Fruit fly (Drosophila melanogaster): ENCODE data around the gene CG10516.
A peak's percentile ranks its signal among the peaks of the same experiment; 100 is the strongest.

The CG10516 gene

DNA sequence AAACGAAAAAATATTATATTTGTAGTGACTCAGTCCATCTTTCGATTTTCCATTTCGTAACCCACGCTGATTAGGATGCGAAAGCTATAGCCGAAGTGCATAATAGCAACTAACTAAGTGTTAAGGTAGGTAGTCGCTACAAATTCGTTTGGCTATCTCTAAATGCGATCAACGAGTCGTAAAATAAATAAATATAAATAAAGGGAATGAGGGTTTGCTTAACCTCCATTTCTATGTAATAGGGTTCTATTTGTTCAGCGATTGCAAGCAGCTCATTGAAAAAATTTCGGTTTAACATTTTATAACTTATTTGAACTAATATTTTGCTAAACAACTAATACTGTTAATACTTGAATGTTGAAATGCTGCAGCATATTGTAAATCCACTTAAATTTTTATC, 42.2 kb downstream of the CG10516 start (continued):
- TF ChIP-seq CG5180 (GFP tag; optimal IDR thresholded peaks at IDR 0.05): no peak
- peak; percentile 46; the same call in 1 of the 3 replicates for TF ChIP-seq ci (GFP tag; IDR thresholded peaks at IDR 0.05)
- no peak for TF ChIP-seq Dll (GFP tag; IDR thresholded peaks at IDR 0.05; ENCODE audit: partially characterized antibody)
- TF ChIP-seq CG33213 (GFP tag; optimal IDR thresholded peaks at IDR 0.05): no peak
- TF ChIP-seq ATbp (GFP tag; optimal IDR thresholded peaks at IDR 0.05): peak; percentile 33
- no peak for TF ChIP-seq scrt (GFP tag; optimal IDR thresholded peaks at IDR 0.05)
- TF ChIP-seq br (optimal IDR thresholded peaks at IDR 0.05): no peak
- TF ChIP-seq PHDP (tag; optimal IDR thresholded peaks at IDR 0.05): peak; percentile 18
- peak; percentile 4 for TF ChIP-seq CG1233 (GFP tag; optimal IDR thresholded peaks at IDR 0.05)
- no peak for TF ChIP-seq Nf-YB (GFP tag; optimal IDR thresholded peaks at IDR 0.05)
- no peak for TF ChIP-seq CoRest (tag; optimal IDR thresholded peaks at IDR 0.05)
- no peak for TF ChIP-seq gro (GFP tag; optimal IDR thresholded peaks at IDR 0.05)
- no peak for TF ChIP-seq ara (GFP tag; IDR thresholded peaks at IDR 0.05)
- TF ChIP-seq sima (GFP tag; optimal IDR thresholded peaks at IDR 0.05): no peak
- TF ChIP-seq CG14441 (GFP tag; IDR thresholded peaks at IDR 0.05): no peak
- TF ChIP-seq ttk (GFP tag; IDR thresholded peaks at IDR 0.05): no peak
- TF ChIP-seq zf30C (GFP tag; optimal IDR thresholded peaks at IDR 0.05): no peak
- no peak for TF ChIP-seq rib (GFP tag; IDR thresholded peaks at IDR 0.05)
- no peak for TF ChIP-seq ssp (GFP tag; IDR thresholded peaks at IDR 0.05)
- no peak for TF ChIP-seq CG10543 (GFP tag; optimal IDR thresholded peaks at IDR 0.05)
- no peak for TF ChIP-seq TFAM (GFP tag; optimal IDR thresholded peaks at IDR 0.05)
- no peak for TF ChIP-seq CG3065 (GFP tag; optimal IDR thresholded peaks at IDR 0.05)
- TF ChIP-seq CG11247 (GFP tag; IDR thresholded peaks at IDR 0.05): no peak
- no peak for TF ChIP-seq CG17328 (GFP tag; IDR thresholded peaks at IDR 0.05)
- TF ChIP-seq CG3407 (GFP tag; optimal IDR thresholded peaks at IDR 0.05): peak; percentile 29
- peak; percentile 3 for TF ChIP-seq gem (tag; optimal IDR thresholded peaks at IDR 0.05)
- TF ChIP-seq CG6254 (GFP tag; optimal IDR thresholded peaks at IDR 0.05): no peak
- TF ChIP-seq CG12219 (GFP tag; optimal IDR thresholded peaks at IDR 0.05): no peak
- TF ChIP-seq twi (tag; optimal IDR thresholded peaks at IDR 0.05): no peak
- no peak for TF ChIP-seq CG4730 (GFP tag; IDR thresholded peaks at IDR 0.05)
- no peak for TF ChIP-seq Vsx1 (GFP tag; optimal IDR thresholded peaks at IDR 0.05)
- TF ChIP-seq ind (GFP tag; optimal IDR thresholded peaks at IDR 0.05): no peak
- TF ChIP-seq crp (GFP tag; optimal IDR thresholded peaks at IDR 0.05): no peak
- TF ChIP-seq CG11504 (tag; optimal IDR thresholded peaks at IDR 0.05): peak; percentile 5
- no peak for TF ChIP-seq unc-4 (GFP tag; IDR thresholded peaks at IDR 0.05; ENCODE audit: partially characterized antibody)
- no peak for TF ChIP-seq CG14667 (GFP tag; IDR thresholded peaks at IDR 0.05)
- TF ChIP-seq eve (GFP tag; optimal IDR thresholded peaks at IDR 0.05): no peak
- TF ChIP-seq maf-S (GFP tag; optimal IDR thresholded peaks at IDR 0.05): no peak
- TF ChIP-seq CG10462 (GFP tag; optimal IDR thresholded peaks at IDR 0.05): no peak
- TF ChIP-seq Poxn (GFP tag; IDR thresholded peaks at IDR 0.05): no peak
- TF ChIP-seq Kr (GFP tag; optimal IDR thresholded peaks at IDR 0.05): no peak
- no peak for TF ChIP-seq CG8944 (GFP tag; optimal IDR thresholded peaks at IDR 0.05)
- no peak for TF ChIP-seq MTF-1 (GFP tag; optimal IDR thresholded peaks at IDR 0.05; ENCODE audit: borderline replicate concordance)
- no peak for TF ChIP-seq Deaf1 (tag; optimal IDR thresholded peaks at IDR 0.05)
- TF ChIP-seq eyg (GFP tag; optimal IDR thresholded peaks at IDR 0.05): no peak
- no peak for TF ChIP-seq ems (GFP tag; optimal IDR thresholded peaks at IDR 0.05)
- no peak for TF ChIP-seq gcm (GFP tag; optimal IDR thresholded peaks at IDR 0.05)
- TF ChIP-seq CG17359 (tag; optimal IDR thresholded peaks at IDR 0.05): peak; percentile 51
- no peak for TF ChIP-seq prd (optimal IDR thresholded peaks at IDR 0.05)
- no peak for TF ChIP-seq prd (GFP tag; IDR thresholded peaks at IDR 0.05)
- no peak for TF ChIP-seq CG11085 (GFP tag; IDR thresholded peaks at IDR 0.05)
- TF ChIP-seq repo (GFP tag; optimal IDR thresholded peaks at IDR 0.05): no peak

Measured in whole organism, embryonic.